Worm (Caenorhabditis elegans) whole organism, L3 larva: ENCODE data around the gene sel-1.

Experiments used
- R02D3.7 ChIP-seq: fragments of 150-350 bp; optimal IDR thresholded peaks from 2 replicates; lab custom pipeline; 2014; ENCODE audit warnings: missing biosample characterization, missing genetic modification characterization
- nhr-12 ChIP-seq: fragments of 150-350 bp; optimal IDR thresholded peaks from 2 replicates; lab custom pipeline; 2014; ENCODE audit warnings: missing biosample characterization, missing genetic modification characterization

- TF ChIP-seq nhr-12 (tag; lab: Kevin White, UChicago) (no peak), R02D3.7 (tag; lab: Kevin White, UChicago) (peak; percentile 19)
Measured at ce11 chrV:12528919-12529318, 31.6 kb upstream of the sel-1 start.
